Fruit fly (Drosophila melanogaster): ENCODE results near the gene snsl.
A peak's percentile ranks its signal among the peaks of the same experiment; 100 is the strongest.

Gene snsl

dm6 chr2L:4887382-4888219 lies 19.0 kb downstream of the snsl start (continued):
- no peak for TF ChIP-seq CG10565 (GFP tag; optimal IDR thresholded peaks at IDR 0.05)
- peak; percentile 79 for TF ChIP-seq CG32532 (GFP tag; IDR thresholded peaks at IDR 0.05)
- no peak for TF ChIP-seq eve (GFP tag; optimal IDR thresholded peaks at IDR 0.05)
- peak; percentile 56; the same call in 1 of the 2 replicates for TF ChIP-seq ro (GFP tag; IDR thresholded peaks at IDR 0.05)
- TF ChIP-seq Poxn (GFP tag; IDR thresholded peaks at IDR 0.05), result no peak
- TF ChIP-seq CG11247 (GFP tag; IDR thresholded peaks at IDR 0.05), result peak; percentile 63
- TF ChIP-seq CG10979 (tag; optimal IDR thresholded peaks at IDR 0.05), result peak; percentile 43
- no peak for TF ChIP-seq slp2 (GFP tag; optimal IDR thresholded peaks at IDR 0.05)
- TF ChIP-seq peb (GFP tag; IDR thresholded peaks at IDR 0.05), result no peak

- no peak for TF ChIP-seq Vsx1 (GFP tag; optimal IDR thresholded peaks at IDR 0.05)
- TF ChIP-seq sug (tag; optimal IDR thresholded peaks at IDR 0.05), result peak; percentile 28
- TF ChIP-seq fd3F (GFP tag; optimal IDR thresholded peaks at IDR 0.05), result no peak
- peak; percentile 35 for TF ChIP-seq sens (GFP tag)
- peak; percentile 2 for TF ChIP-seq CG10543 (GFP tag; optimal IDR thresholded peaks at IDR 0.05)
- TF ChIP-seq CG11247 (GFP tag; IDR thresholded peaks at IDR 0.05), result 0 out of 2 replicates have a peak, but pooled peaks have one; percentile 5
- no peak for TF ChIP-seq CG1832 (GFP tag; optimal IDR thresholded peaks at IDR 0.05)
- no peak for TF ChIP-seq pho (GFP tag; optimal IDR thresholded peaks at IDR 0.05)
- no peak for TF ChIP-seq H2.0 (GFP tag; IDR thresholded peaks at IDR 0.05)
- no peak for TF ChIP-seq bsh (GFP tag; optimal IDR thresholded peaks at IDR 0.05)
- no peak for TF ChIP-seq HLH3B (GFP tag; IDR thresholded peaks at IDR 0.05)
- TF ChIP-seq CG17912 (GFP tag; optimal IDR thresholded peaks at IDR 0.05), result peak; percentile 4
- TF ChIP-seq Adf1 (GFP tag; IDR thresholded peaks at IDR 0.05), result peak; percentile 8; the same call in 1 of the 2 replicates
- TF ChIP-seq chinmo (GFP tag; IDR thresholded peaks at IDR 0.05; ENCODE audit: partially characterized antibody), result 0 out of 4 replicates have a peak, but pooled peaks have one; percentile 53
- TF ChIP-seq sr (GFP tag; IDR thresholded peaks at IDR 0.05), result peak; percentile 40; the same call in 1 of the 3 replicates
- TF ChIP-seq E2f2 (GFP tag; IDR thresholded peaks at IDR 0.05), result no peak
- peak; percentile 17 for TF ChIP-seq Deaf1 (tag; optimal IDR thresholded peaks at IDR 0.05)
- no peak for TF ChIP-seq hbn (GFP tag; IDR thresholded peaks at IDR 0.05; ENCODE audit: partially characterized antibody)
- TF ChIP-seq Dip3 (GFP tag; optimal IDR thresholded peaks at IDR 0.05), result no peak
- TF ChIP-seq cwo (GFP tag; optimal IDR thresholded peaks at IDR 0.05), result peak; percentile 31
- TF ChIP-seq cg (GFP tag; optimal IDR thresholded peaks at IDR 0.05), result peak; percentile 69
- TF ChIP-seq CG10654 (GFP tag; optimal IDR thresholded peaks at IDR 0.05), result no peak
- TF ChIP-seq Drgx (GFP tag; IDR thresholded peaks at IDR 0.05), result 0 out of 2 replicates have a peak, but pooled peaks have one; percentile 21
- no peak for TF ChIP-seq Awh (GFP tag; IDR thresholded peaks at IDR 0.05)
- no peak for TF ChIP-seq salm (tag; optimal IDR thresholded peaks at IDR 0.05)
- TF ChIP-seq CG8388 (GFP tag; optimal IDR thresholded peaks at IDR 0.05), result peak; percentile 72
- 0 out of 2 replicates have a peak, but pooled peaks have one; percentile 38 for TF ChIP-seq crol (GFP tag; IDR thresholded peaks at IDR 0.05)
- peak; percentile 86 for TF ChIP-seq CG12769 (tag; optimal IDR thresholded peaks at IDR 0.05)
These were observed 19.9 kb downstream of the snsl start for dm6 chr2L:4886645-4887044.

- TF ChIP-seq CG2116 (GFP tag; optimal IDR thresholded peaks at IDR 0.05) (peak; percentile 67), CG2129 (GFP tag; IDR thresholded peaks at IDR 0.05; ENCODE audit: partially characterized antibody) (no peak), bigmax (GFP tag; optimal IDR thresholded peaks at IDR 0.05) (peak; percentile 36), Ets97D (GFP tag; optimal IDR thresholded peaks at IDR 0.05) (peak; percentile 24)
These were observed 20.4 kb downstream of the snsl start for dm6 chr2L:4886132-4886531.

Measured in whole organism, embryonic.